Fruit fly (Drosophila melanogaster): ENCODE measurements around the gene FucT6.

Gene FucT6

dm6 chrX:11720138-11720537, 10.4 kb upstream of the FucT6 start, which contains the start of gene Tango10:
Gene Tango10 (plus strand): TSS chrX:11720245.
- peak; percentile 18; the same call in 1 of the 2 replicates for TF ChIP-seq peb (GFP tag; IDR thresholded peaks at IDR 0.05)
- TF ChIP-seq btn (GFP tag; optimal IDR thresholded peaks at IDR 0.05) = no peak
- TF ChIP-seq gsb-n (tag; optimal IDR thresholded peaks at IDR 0.05) = no peak
- TF ChIP-seq D19A (tag; optimal IDR thresholded peaks at IDR 0.05) = peak; percentile 12
- TF ChIP-seq amos (GFP tag; IDR thresholded peaks at IDR 0.05; ENCODE audit: partially characterized antibody) = peak; percentile 83
- no peak for TF ChIP-seq Trl (optimal IDR thresholded peaks at IDR 0.05)
- peak; percentile 45 for TF ChIP-seq Trl (GFP tag; optimal IDR thresholded peaks at IDR 0.05)
- TF ChIP-seq knrl (GFP tag; IDR thresholded peaks at IDR 0.05; ENCODE audit: partially characterized antibody) = peak; percentile 86
- no peak for TF ChIP-seq CG43689 (GFP tag; IDR thresholded peaks at IDR 0.05)
- TF ChIP-seq ewg (GFP tag; optimal IDR thresholded peaks at IDR 0.05) = peak; percentile 42
- peak; percentile 66 for TF ChIP-seq Ets97D (GFP tag; optimal IDR thresholded peaks at IDR 0.05)
- no peak for TF ChIP-seq CG11695 (GFP tag; IDR thresholded peaks at IDR 0.05)
- peak; percentile 78 for TF ChIP-seq Med (GFP tag)
- TF ChIP-seq CG17328 (GFP tag; IDR thresholded peaks at IDR 0.05) = no peak; the same call in 1 of the 2 replicates
- no peak for TF ChIP-seq CG8359 (GFP tag; optimal IDR thresholded peaks at IDR 0.05; ENCODE audit: borderline replicate concordance)
- TF ChIP-seq psq (GFP tag; optimal IDR thresholded peaks at IDR 0.05) = no peak
- peak; percentile 78 for TF ChIP-seq row (GFP tag; IDR thresholded peaks at IDR 0.05)
- TF ChIP-seq tin (GFP tag; optimal IDR thresholded peaks at IDR 0.05) = peak; percentile 44
- TF ChIP-seq insv (GFP tag; optimal IDR thresholded peaks at IDR 0.05) = peak in 1 of 2 experiments; percentile 8
- no peak for TF ChIP-seq CG3407 (GFP tag; optimal IDR thresholded peaks at IDR 0.05)
- TF ChIP-seq gt (GFP tag; IDR thresholded peaks at IDR 0.05) = no peak
- TF ChIP-seq CG13624 (GFP tag; optimal IDR thresholded peaks at IDR 0.05) = peak; percentile 39
- TF ChIP-seq pb (GFP tag; optimal IDR thresholded peaks at IDR 0.05) = no peak
- TF ChIP-seq Hr39 (optimal IDR thresholded peaks at IDR 0.05) = no peak
- no peak for TF ChIP-seq CG12299 (tag; optimal IDR thresholded peaks at IDR 0.05)
- TF ChIP-seq CG1832 (GFP tag; optimal IDR thresholded peaks at IDR 0.05) = no peak
- TF ChIP-seq gsb (GFP tag; IDR thresholded peaks at IDR 0.05) = 0 out of 2 replicates have a peak, but pooled peaks have one; percentile 21
- TF ChIP-seq Oli (tag; optimal IDR thresholded peaks at IDR 0.05) = no peak
- TF ChIP-seq Dp (GFP tag; optimal IDR thresholded peaks at IDR 0.05) = peak; percentile 87
- TF ChIP-seq vfl (GFP tag; optimal IDR thresholded peaks at IDR 0.05) = peak; percentile 27
- no peak for TF ChIP-seq crc (GFP tag; optimal IDR thresholded peaks at IDR 0.05)
- peak; percentile 24; the same call in 1 of the 3 replicates for TF ChIP-seq croc (GFP tag; conservative IDR thresholded peaks at IDR 0.05)
- no peak for TF ChIP-seq mirr (GFP tag; optimal IDR thresholded peaks at IDR 0.05)
- no peak for TF ChIP-seq schlank (tag; optimal IDR thresholded peaks at IDR 0.05)
- TF ChIP-seq tna (GFP tag; IDR thresholded peaks at IDR 0.05; ENCODE audit: partially characterized antibody) = peak; percentile 69; the same call in 1 of the 2 replicates
- peak; percentile 23 for TF ChIP-seq onecut (GFP tag; IDR thresholded peaks at IDR 0.05)
- 0 out of 3 replicates have a peak, but pooled peaks have one; percentile 16 for TF ChIP-seq zfh1 (GFP tag; IDR thresholded peaks at IDR 0.05)
- no peak for TF ChIP-seq Hey (tag; optimal IDR thresholded peaks at IDR 0.05)
- no peak for TF ChIP-seq sima (GFP tag; optimal IDR thresholded peaks at IDR 0.05)
- peak; percentile 61 for TF ChIP-seq HmgZ (tag; optimal IDR thresholded peaks at IDR 0.05)
- TF ChIP-seq pzg (GFP tag; optimal IDR thresholded peaks at IDR 0.05) = peak; percentile 72
- peak; percentile 35; the same call in 1 of the 2 replicates for TF ChIP-seq CG31224 (GFP tag; IDR thresholded peaks at IDR 0.05)
- TF ChIP-seq CG8290 (GFP tag; optimal IDR thresholded peaks at IDR 0.05) = no peak
- peak in 1 of 2 experiments; percentile 60 for TF ChIP-seq CG8290 (tag; optimal IDR thresholded peaks at IDR 0.05)
- TF ChIP-seq yki (optimal IDR thresholded peaks at IDR 0.05) = no peak
- no peak for TF ChIP-seq CG14965 (GFP tag; optimal IDR thresholded peaks at IDR 0.05; ENCODE audit: borderline replicate concordance)
- TF ChIP-seq HLH4C (GFP tag; IDR thresholded peaks at IDR 0.05; ENCODE audit: partially characterized antibody) = peak; percentile 83
- peak; percentile 46 for TF ChIP-seq CG4820 (GFP tag; optimal IDR thresholded peaks at IDR 0.05)
- TF ChIP-seq CG7987 (GFP tag; optimal IDR thresholded peaks at IDR 0.05) = no peak
- TF ChIP-seq CG15269 (tag; optimal IDR thresholded peaks at IDR 0.05) = peak; percentile 48
- TF ChIP-seq Jarid2 (GFP tag; optimal IDR thresholded peaks at IDR 0.05) = no peak
- TF ChIP-seq chn (GFP tag; optimal IDR thresholded peaks at IDR 0.05) = peak; percentile 23

Data from whole organism, embryonic.